Worm (Caenorhabditis elegans): ENCODE data around the gene ipmk-1.

Gene ipmk-1

DNA sequence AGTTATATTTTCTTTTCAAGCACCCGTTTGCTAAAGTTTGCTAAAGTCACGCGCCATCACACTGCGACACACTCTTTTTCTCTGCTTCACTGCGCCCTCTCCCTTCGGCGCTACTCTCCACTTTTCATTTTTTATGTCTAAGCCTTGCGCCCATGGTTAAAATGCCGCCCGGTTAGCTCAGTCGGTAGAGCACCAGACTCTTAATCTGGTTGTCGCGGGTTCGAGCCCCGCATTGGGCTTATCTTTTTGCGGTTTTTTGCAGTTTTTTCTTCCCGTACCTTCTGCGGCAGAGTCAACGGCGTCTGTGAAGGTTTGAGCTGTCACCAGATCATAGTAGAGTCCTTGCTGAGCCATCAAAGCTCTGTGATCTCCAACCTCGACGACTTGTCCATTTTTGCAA, 46.6 kb downstream of the ipmk-1 start (continued):
- peak; percentile 22 for TF ChIP-seq nhr-11 (tag; optimal IDR thresholded peaks at IDR 0.05)
- peak; percentile 62 for TF ChIP-seq mxl-2 (GFP tag; conservative IDR thresholded peaks at IDR 0.05)
- peak; percentile 74 for TF ChIP-seq spr-3 (GFP tag; optimal IDR thresholded peaks at IDR 0.05)
- no peak; the same call in 1 of the 2 replicates for TF ChIP-seq lin-38 (GFP tag; IDR thresholded peaks at IDR 0.05)
- no peak for TF ChIP-seq saeg-2 (GFP tag; IDR thresholded peaks at IDR 0.05)
- TF ChIP-seq lin-15B (tag; optimal IDR thresholded peaks at IDR 0.05), result no peak
- peak; percentile 48 for TF ChIP-seq F49E8.2 (tag; optimal IDR thresholded peaks at IDR 0.05; ENCODE audit: borderline replicate concordance)
- TF ChIP-seq T26A8.4 (GFP tag; IDR thresholded peaks at IDR 0.05), result peak; percentile 79
- peak; percentile 97 for TF ChIP-seq hmg-1.1 (GFP tag; IDR thresholded peaks at IDR 0.05)
- TF ChIP-seq hlh-30 (tag; optimal IDR thresholded peaks at IDR 0.05; ENCODE audit: insufficient read depth), result peak; percentile 95
- peak; percentile 54 to 72; a peak in 3 of 4 replicates for TF ChIP-seq madf-5 (GFP tag; IDR thresholded peaks at IDR 0.05)

ce11 chrIV:12596960-12597359, 49.0 kb downstream of the ipmk-1 start:
- TF ChIP-seq dmd-9 (GFP tag; IDR thresholded peaks at IDR 0.05) (no peak), gei-8 (GFP tag; optimal IDR thresholded peaks at IDR 0.05) (no peak), lsy-2 (tag; optimal IDR thresholded peaks at IDR 0.05) (no peak), Y75B8A.6 (GFP tag; IDR thresholded peaks at IDR 0.05) (no peak), aha-1 (tag) (peak; percentile 91), mes-2 (tag; optimal IDR thresholded peaks at IDR 0.05; ENCODE audit: poor library complexity, severe bottlenecking) (no peak), vab-7 (GFP tag; IDR thresholded peaks at IDR 0.05) (no peak), mxl-2 (GFP tag; conservative IDR thresholded peaks at IDR 0.05) (no peak)

- TF ChIP-seq daf-16 (GFP tag; optimal IDR thresholded peaks at IDR 0.05) (no peak), daf-16 (tag; optimal IDR thresholded peaks at IDR 0.05) (peak; percentile 89), hlh-11 (tag; optimal IDR thresholded peaks at IDR 0.05) (peak; percentile 73), lin-38 (GFP tag; IDR thresholded peaks at IDR 0.05) (no peak), ama-1 (optimal IDR thresholded peaks at IDR 0.05) (no peak), nhr-48 (tag; optimal IDR thresholded peaks at IDR 0.05) (peak; percentile 17), madf-9 (GFP tag; conservative IDR thresholded peaks at IDR 0.05) (no peak), pqm-1 (tag; optimal IDR thresholded peaks at IDR 0.05) (peak; percentile 99), dve-1 (tag; optimal IDR thresholded peaks at IDR 0.05; ENCODE audit: insufficient read depth) (peak; percentile 77), nhr-77 (tag; optimal IDR thresholded peaks at IDR 0.05) (peak; percentile 85), egl-43 (GFP tag; IDR thresholded peaks at IDR 0.05) (no peak), nhr-28 (tag; optimal IDR thresholded peaks at IDR 0.05) (peak; percentile 93), dmd-6 (GFP tag; IDR thresholded peaks at IDR 0.05) (peak; percentile 89), nhr-102 (tag; optimal IDR thresholded peaks at IDR 0.05) (peak; percentile 81), unc-62 (GFP tag; optimal IDR thresholded peaks at IDR 0.05 in 1 of 2) (peak in 1 of 2 experiments; percentile 57), unc-62 (tag; optimal IDR thresholded peaks at IDR 0.05) (no peak), php-3 (GFP tag; IDR thresholded peaks at IDR 0.05) (peak; percentile 68), Y48G9A.11 (GFP tag; IDR thresholded peaks at IDR 0.05) (no peak)
Measured at ce11 chrIV:12599158-12599557, 51.2 kb downstream of the ipmk-1 start, which contains the start of gene pgp-1. Gene pgp-1, minus strand, starts transcription at chrIV:12599169.

DNA sequence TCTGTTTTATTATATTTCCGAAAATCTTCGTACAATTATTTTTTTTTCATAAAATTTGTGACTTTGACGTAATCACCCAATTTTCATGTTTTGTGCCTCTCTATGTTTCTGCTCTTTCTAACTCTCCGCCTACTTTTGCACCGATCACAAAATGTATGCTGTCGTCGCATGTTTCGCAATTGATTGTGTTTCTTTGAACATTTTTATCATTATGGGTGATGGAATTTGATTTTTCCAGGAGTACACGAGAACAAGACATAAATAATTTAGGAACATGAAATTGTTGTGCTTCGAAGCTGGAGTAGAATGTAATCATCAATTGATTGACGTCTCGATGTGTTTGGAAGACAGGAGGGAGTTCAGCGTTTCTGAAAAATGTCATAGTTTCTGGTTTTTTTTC, 53.0 kb downstream of the ipmk-1 start:
- TF ChIP-seq dmd-8 (GFP tag; IDR thresholded peaks at IDR 0.05), result no peak
- peak; percentile 91 for TF ChIP-seq hlh-11 (tag; optimal IDR thresholded peaks at IDR 0.05)
- TF ChIP-seq unc-62 (GFP tag; optimal IDR thresholded peaks at IDR 0.05 in 1 of 2), result peak in 1 of 2 experiments; percentile 32
- no peak for TF ChIP-seq unc-62 (tag; optimal IDR thresholded peaks at IDR 0.05)
- TF ChIP-seq F44E2.7 (GFP tag; IDR thresholded peaks at IDR 0.05), result no peak
- TF ChIP-seq F26F4.8 (GFP tag; conservative IDR thresholded peaks at IDR 0.05), result no peak
- no peak for TF ChIP-seq snpc-4 (tag; optimal IDR thresholded peaks at IDR 0.05)
- peak; percentile 38; the same call in 1 of the 2 replicates for TF ChIP-seq T26A8.4 (GFP tag; IDR thresholded peaks at IDR 0.05)
- TF ChIP-seq sdz-12 (GFP tag; optimal IDR thresholded peaks at IDR 0.05), result no peak
- no peak for TF ChIP-seq nhr-11 (tag; optimal IDR thresholded peaks at IDR 0.05)
- no peak for TF ChIP-seq ceh-44 (GFP tag; IDR thresholded peaks at IDR 0.05)
- TF ChIP-seq zip-11 (GFP tag; IDR thresholded peaks at IDR 0.05), result no peak
- TF ChIP-seq hmg-1.1 (GFP tag; IDR thresholded peaks at IDR 0.05), result no peak
- TF ChIP-seq Y5F2A.4 (GFP tag; optimal IDR thresholded peaks at IDR 0.05), result no peak
- TF ChIP-seq skn-1 (tag; optimal IDR thresholded peaks at IDR 0.05), result no peak
- TF ChIP-seq nhr-42 (GFP tag; IDR thresholded peaks at IDR 0.05), result no peak
- TF ChIP-seq ZK337.2 (GFP tag; IDR thresholded peaks at IDR 0.05), result no peak
- no peak for TF ChIP-seq attf-4 (tag; optimal IDR thresholded peaks at IDR 0.05)
- no peak for TF ChIP-seq nhr-237 (tag; optimal IDR thresholded peaks at IDR 0.05)
